Worm (Caenorhabditis elegans) whole organism, mixed stage, embryonic: Measurements from ENCODE around the gene wdr-20.

Source experiments
- ceh-39 ChIP-seq: fragments of 150-350 bp; optimal IDR thresholded peaks from 2 replicates; lab custom pipeline; 2014; ENCODE audit warnings: missing biosample characterization, missing genetic modification characterization
- mep-1 ChIP-seq: fragments of 150-350 bp; optimal IDR thresholded peaks from 2 replicates; lab custom pipeline; 2017; ENCODE audit warnings: missing biosample characterization, missing genetic modification reagents, missing genetic modification characterization, inconsistent platforms
- unc-39 ChIP-seq: fragments of 150-350 bp; optimal IDR thresholded peaks from 2 replicates; lab custom pipeline; 2014; ENCODE audit warnings: missing biosample characterization, missing genetic modification characterization

DNA sequence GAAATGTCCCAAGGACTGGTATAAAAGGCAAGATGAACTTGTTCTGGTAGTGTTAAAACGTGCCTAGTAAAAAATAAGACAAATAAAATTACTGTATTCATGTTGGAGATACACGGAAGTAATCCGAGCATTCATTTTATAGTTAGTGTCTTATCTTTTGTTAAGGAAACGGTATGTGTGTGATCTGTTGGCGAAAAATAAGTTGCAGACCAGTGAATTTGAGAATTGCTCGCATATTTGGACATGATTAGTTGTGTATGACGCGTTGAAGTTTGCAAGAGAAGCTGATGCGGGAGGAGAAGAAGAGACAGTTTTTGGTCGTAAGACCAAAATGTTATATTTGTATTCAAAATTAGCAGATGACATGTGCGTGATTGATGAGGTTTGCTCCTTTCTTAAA lies 32.0 kb downstream of the wdr-20 start, which contains the start of gene C08B6.14:
- TF ChIP-seq ceh-39 (tag; lab: Kevin White, UChicago) (no peak), mep-1 (tag; lab: Kevin White, UChicago) (no peak), unc-39 (tag; lab: Kevin White, UChicago) (no peak)
